Fruit fly (Drosophila melanogaster): Measurements from ENCODE around the gene SF2.

- TF ChIP-seq pan (optimal IDR thresholded peaks at IDR 0.05), result no peak
- TF ChIP-seq usp (GFP tag; optimal IDR thresholded peaks at IDR 0.05), result no peak
- TF ChIP-seq psq (optimal IDR thresholded peaks at IDR 0.05), result no peak
- no peak for TF ChIP-seq Dll (optimal IDR thresholded peaks at IDR 0.05)
- TF ChIP-seq CG8478 (optimal IDR thresholded peaks at IDR 0.05), result no peak
- no peak for TF ChIP-seq EcR (GFP tag; optimal IDR thresholded peaks at IDR 0.05)
Observed at dm6 chr3R:16352039-16352438, 10.3 kb upstream of the SF2 start.
